Worm (Caenorhabditis elegans) whole organism, young adult: ENCODE data around the gene pcf-11.

Experiments
- C06A6.2 ChIP-seq: fragments of 200-800 bp; sonication (Bioruptor generic); conservative IDR thresholded peaks from 2 replicates; pipeline ENCODE4 v1.3.6; 2022; ENCODE audit warnings: missing genetic modification characterization, missing compliant biosample characterization
- F10E7.11 ChIP-seq: sonication (generic microtip); optimal IDR thresholded peaks from 2 replicates; lab custom pipeline; 2017; ENCODE audit warnings: mild to moderate bottlenecking, missing genetic modification characterization, moderate library complexity, missing compliant biosample characterization
- F22D6.2 ChIP-seq: sonication (generic microtip); optimal IDR thresholded peaks from 2 replicates; lab custom pipeline; 2016; ENCODE audit warnings: mild to moderate bottlenecking, missing genetic modification characterization, missing compliant biosample characterization
- F33H1.4 ChIP-seq: fragments of 200-800 bp; sonication (Bioruptor generic); IDR thresholded peaks from 2 replicates; pipeline ENCODE4 v1.3.6; 2022; ENCODE audit warnings: missing genetic modification reagents, missing genetic modification characterization, missing compliant biosample characterization
- F55B11.4 ChIP-seq: sonication (generic microtip); optimal IDR thresholded peaks from 2 replicates; lab custom pipeline; 2016; ENCODE audit warnings: missing compliant biosample characterization, missing genetic modification characterization, borderline replicate concordance; ENCODE audit not compliant: insufficient read depth
- Y56A3A.18 ChIP-seq: fragments of 200-800 bp; sonication (Bioruptor generic); IDR thresholded peaks from 2 replicates; pipeline ENCODE4 v1.3.6; 2022; ENCODE audit warnings: missing genetic modification reagents, missing genetic modification characterization, missing compliant biosample characterization
- akir-1 ChIP-seq: fragments of 200-800 bp; sonication (Bioruptor generic); optimal IDR thresholded peaks from 2 replicates; lab custom pipeline; 2018; ENCODE audit warnings: mild to moderate bottlenecking, missing genetic modification characterization, moderate library complexity, missing compliant biosample characterization
- atf-7 ChIP-seq: sonication (generic microtip); optimal IDR thresholded peaks from 2 replicates; lab custom pipeline; 2017; ENCODE audit warnings: mild to moderate bottlenecking, missing genetic modification characterization, missing compliant biosample characterization
- athp-1 ChIP-seq: sonication (generic microtip); optimal IDR thresholded peaks from 2 replicates; lab custom pipeline; 2017; ENCODE audit warnings: mild to moderate bottlenecking, missing genetic modification characterization, missing compliant biosample characterization
- attf-6 ChIP-seq: fragments of 200-800 bp; sonication (Bioruptor generic); IDR thresholded peaks from 2 replicates; pipeline ENCODE4 v1.3.6; 2022; ENCODE audit warnings: missing genetic modification reagents, missing genetic modification characterization, missing compliant biosample characterization
- cebp-1 ChIP-seq, 2 experiments: fragments of 200-800 bp in 1 of 2; sonication (Bioruptor generic) in 1 of 2; sonication (generic microtip) in 1 of 2; IDR thresholded peaks in 1 of 2; optimal IDR thresholded peaks in 1 of 2; 2 replicates each; pipeline versions ENCODE4 v1.3.6 to Lab custom; 2017 to 2022; ENCODE audit warnings: missing compliant biosample characterization in 2 of 2, missing genetic modification characterization in 2 of 2, mild to moderate bottlenecking in 1 of 2, missing genetic modification reagents in 1 of 2, moderate library complexity in 1 of 2
- cebp-2 ChIP-seq: fragments of 200-800 bp; sonication (Bioruptor generic); IDR thresholded peaks from 2 replicates; pipeline ENCODE4 v1.3.6; 2022; ENCODE audit warnings: missing genetic modification characterization, missing compliant biosample characterization
- ceh-40 ChIP-seq: fragments of 200-800 bp; sonication (Bioruptor generic); IDR thresholded peaks from 2 replicates; pipeline ENCODE4 v1.3.6; 2022; ENCODE audit warnings: missing genetic modification characterization, missing compliant biosample characterization
- ceh-79 ChIP-seq: sonication (generic microtip); optimal IDR thresholded peaks from 2 replicates; lab custom pipeline; 2017; ENCODE audit warnings: mild to moderate bottlenecking, missing genetic modification characterization, missing compliant biosample characterization
- efl-1 ChIP-seq: fragments of 150-350 bp; optimal IDR thresholded peaks from 2 replicates; lab custom pipeline; 2014; ENCODE audit warnings: missing biosample characterization, missing genetic modification reagents, missing genetic modification characterization
- egl-18 ChIP-seq: fragments of 200-800 bp; sonication (Bioruptor generic); IDR thresholded peaks from 2 replicates; pipeline ENCODE4 v1.3.6; 2022; ENCODE audit warnings: missing genetic modification reagents, missing genetic modification characterization, missing compliant biosample characterization
- egl-44 ChIP-seq: fragments of 200-800 bp; sonication (Bioruptor generic); IDR thresholded peaks from 2 replicates; pipeline ENCODE4 v1.3.6; 2022; ENCODE audit warnings: missing genetic modification reagents, missing genetic modification characterization, missing compliant biosample characterization
- ekl-4 ChIP-seq: fragments of 200-800 bp; sonication (Bioruptor generic); IDR thresholded peaks from 2 replicates; pipeline ENCODE4 v1.3.6; 2022; ENCODE audit warnings: missing genetic modification reagents, missing genetic modification characterization, missing compliant biosample characterization
- ets-4 ChIP-seq: fragments of 200-800 bp; sonication (Bioruptor generic); optimal IDR thresholded peaks from 2 replicates; lab custom pipeline; 2018; ENCODE audit warnings: mild to moderate bottlenecking, missing genetic modification characterization, missing compliant biosample characterization
- gei-17 ChIP-seq: fragments of 200-800 bp; sonication (Bioruptor generic); optimal IDR thresholded peaks from 2 replicates; lab custom pipeline; 2018; ENCODE audit warnings: mild to moderate bottlenecking, missing genetic modification characterization, missing compliant biosample characterization
- him-1 ChIP-seq: sonication (generic microtip); optimal IDR thresholded peaks from 2 replicates; lab custom pipeline; 2016; ENCODE audit warnings: missing genotype, missing genetic modification reagents, missing genetic modification characterization, missing compliant biosample characterization
- hmg-1.2 ChIP-seq: fragments of 200-800 bp; sonication (Bioruptor generic); IDR thresholded peaks from 2 replicates; pipeline ENCODE4 v1.3.6; 2022; ENCODE audit warnings: missing genetic modification reagents, missing genetic modification characterization, missing compliant biosample characterization
- lin-35 ChIP-seq, 3 experiments: fragments of 150-350 bp in 2 of 3; sonication (generic microtip) in 1 of 3; optimal IDR thresholded peaks; 2 replicates each; lab custom pipeline; 2014 to 2018; ENCODE audit warnings: missing biosample characterization in 3 of 3, missing genetic modification characterization in 3 of 3, missing genetic modification reagents in 3 of 3
- lin-40 ChIP-seq: sonication (generic microtip); optimal IDR thresholded peaks from 2 replicates; lab custom pipeline; 2016; ENCODE audit warnings: missing genetic modification characterization, mild to moderate bottlenecking, missing compliant biosample characterization, missing genotype, missing genetic modification reagents
- lin-54 ChIP-seq: fragments of 200-800 bp; sonication (Bioruptor generic); optimal IDR thresholded peaks from 2 replicates; lab custom pipeline; 2018; ENCODE audit warnings: mild to moderate bottlenecking, missing genetic modification characterization, missing compliant biosample characterization
- lsl-1 ChIP-seq: fragments of 200-800 bp; sonication (Bioruptor generic); optimal IDR thresholded peaks from 2 replicates; lab custom pipeline; 2018; ENCODE audit warnings: mild to moderate bottlenecking, missing genetic modification characterization, moderate library complexity, missing compliant biosample characterization
- lsy-27 ChIP-seq: sonication (generic microtip); optimal IDR thresholded peaks from 2 replicates; lab custom pipeline; 2017; ENCODE audit warnings: missing genetic modification characterization, mild to moderate bottlenecking, missing compliant biosample characterization, antibody characterized with exemption, missing genotype, borderline replicate concordance; ENCODE audit not compliant: insufficient read depth
- madf-6 ChIP-seq: fragments of 200-800 bp; sonication (Bioruptor generic); IDR thresholded peaks from 2 replicates; pipeline ENCODE4 v1.3.6; 2022; ENCODE audit warnings: missing genetic modification reagents, missing genetic modification characterization, missing compliant biosample characterization
- madf-8 ChIP-seq: fragments of 200-800 bp; sonication (Bioruptor generic); conservative IDR thresholded peaks from 2 replicates; pipeline ENCODE4 v1.3.6; 2022; ENCODE audit warnings: missing genetic modification reagents, missing genetic modification characterization, missing compliant biosample characterization
- mxl-1 ChIP-seq: sonication (generic microtip); optimal IDR thresholded peaks from 2 replicates; lab custom pipeline; 2016; ENCODE audit warnings: missing genetic modification characterization, missing compliant biosample characterization
- nfyb-1 ChIP-seq: fragments of 200-800 bp; sonication (Bioruptor generic); IDR thresholded peaks from 2 replicates; pipeline ENCODE4 v1.3.6; 2022; ENCODE audit warnings: missing genetic modification reagents, missing genetic modification characterization, missing compliant biosample characterization
- nhr-80 ChIP-seq: sonication (generic microtip); optimal IDR thresholded peaks from 2 replicates; lab custom pipeline; 2016; ENCODE audit warnings: missing genetic modification characterization, missing compliant biosample characterization
- snpc-3.4 ChIP-seq: sonication (generic microtip); optimal IDR thresholded peaks from 2 replicates; lab custom pipeline; 2017; ENCODE audit warnings: missing genetic modification characterization, mild to moderate bottlenecking, missing compliant biosample characterization, antibody characterized with exemption, moderate library complexity, missing genotype, missing genetic modification reagents
- snpc-4 ChIP-seq, 5 experiments: fragments of 150-350 bp in 1 of 5; sonication (generic microtip) in 4 of 5; optimal IDR thresholded peaks; 2 replicates each; lab custom pipeline; 2014 to 2018; ENCODE audit warnings: missing genetic modification characterization in 5 of 5, missing biosample characterization in 3 of 5, antibody characterized with exemption in 2 of 5, mild to moderate bottlenecking in 2 of 5, missing compliant biosample characterization in 2 of 5, missing genotype in 2 of 5, moderate library complexity in 2 of 5, missing genetic modification reagents in 1 of 5
- xnd-1 ChIP-seq: sonication (generic microtip); optimal IDR thresholded peaks from 2 replicates; lab custom pipeline; 2016; ENCODE audit warnings: missing genotype, missing genetic modification reagents, missing genetic modification characterization, missing compliant biosample characterization
- zim-3 ChIP-seq: sonication (generic microtip); optimal IDR thresholded peaks from 2 replicates; lab custom pipeline; 2017; ENCODE audit warnings: mild to moderate bottlenecking, missing genetic modification characterization, moderate library complexity, missing compliant biosample characterization

Gene pcf-11

ce11 chrIII:5044709-5045108 lies 20.0 kb downstream of the pcf-11 start, which contains the start of gene C45G9.14:
Gene C45G9.14, plus strand, starts transcription at chrIII:5045009.
- TF ChIP-seq snpc-3.4 (tag; lab: Kevin White, UChicago) = no peak
- no peak for TF ChIP-seq zim-3
- no peak for TF ChIP-seq lin-35 (GFP tag; optimal IDR thresholded peaks at IDR 0.05; lab: Kevin White, UChicago)
- TF ChIP-seq ceh-79 = no peak
- TF ChIP-seq atf-7 = no peak
- TF ChIP-seq egl-18 = no peak

ce11 chrIII:5047175-5047574 lies 22.5 kb downstream of the pcf-11 start, which contains the start of gene txbp-3:
Gene txbp-3, minus strand, starts transcription at chrIII:5047459.
- TF ChIP-seq snpc-4 (GFP tag; optimal IDR thresholded peaks at IDR 0.05; lab: Kevin White, UChicago) (no peak), snpc-4 (tag; optimal IDR thresholded peaks at IDR 0.05; lab: Kevin White, UChicago) (peak in 1 of 4 experiments; percentile 49), Y56A3A.18 (GFP tag; lab: Robert Waterston, UW) (no peak), ets-4 (GFP tag; lab: Kevin White, UChicago) (peak; percentile 36), hmg-1.2 (GFP tag; lab: Robert Waterston, UW) (peak; percentile 20; the same call in 1 of the 2 replicates), nhr-80 (tag; lab: Kevin White, UChicago) (peak; percentile 90)

- TF ChIP-seq akir-1 (no peak), cebp-2 (no peak), egl-44 (no peak), efl-1 (GFP tag; lab: Kevin White, UChicago) (peak; percentile 8), lsl-1 (GFP tag; lab: Kevin White, UChicago) (peak; percentile 91), F22D6.2 (tag; lab: Kevin White, UChicago) (no peak), xnd-1 (tag; lab: Kevin White, UChicago) (peak; percentile 85), lin-54 (GFP tag; lab: Kevin White, UChicago) (peak; percentile 82), madf-6 (peak; percentile 90), ceh-40 (no peak), F33H1.4 (GFP tag; lab: Robert Waterston, UW) (peak; percentile 86), him-1 (peak; percentile 18)
These were observed 23.0 kb downstream of the pcf-11 start, which contains the start of gene C45G9.5 for ce11 chrIII:5047740-5048139. Gene C45G9.5, plus strand, starts transcription at chrIII:5048117.

- no peak for TF ChIP-seq attf-6 (GFP tag; lab: Robert Waterston, UW)
- TF ChIP-seq gei-17 = no peak
- no peak for TF ChIP-seq F55B11.4
- TF ChIP-seq zim-3 = no peak
- no peak for TF ChIP-seq athp-1 (tag; lab: Kevin White, UChicago)
- no peak for TF ChIP-seq F10E7.11 (tag; lab: Kevin White, UChicago)
- TF ChIP-seq mxl-1 (tag; lab: Kevin White, UChicago) = no peak
- TF ChIP-seq nhr-80 (tag; lab: Kevin White, UChicago) = no peak
- no peak for TF ChIP-seq ekl-4 (GFP tag; lab: Robert Waterston, UW)
- TF ChIP-seq nfyb-1 (GFP tag; lab: Robert Waterston, UW) = no peak
- TF ChIP-seq cebp-1 (GFP tag; IDR thresholded peaks at IDR 0.05; lab: Robert Waterston, UW) = no peak
- no peak for TF ChIP-seq cebp-1 (tag; optimal IDR thresholded peaks at IDR 0.05; lab: Kevin White, UChicago)
- TF ChIP-seq madf-8 (GFP tag; lab: Robert Waterston, UW) = no peak
- no peak for TF ChIP-seq lsy-27 (tag; lab: Kevin White, UChicago)
- TF ChIP-seq lin-40 (tag; lab: Kevin White, UChicago) = no peak
- no peak for TF ChIP-seq C06A6.2 (GFP tag; lab: Robert Waterston, UW)
These were observed 27.2 kb downstream of the pcf-11 start, which contains the start of gene C45G9.15 for ce11 chrIII:5051949-5052348. Gene C45G9.15, minus strand, starts transcription at chrIII:5052049.
